Worm (Caenorhabditis elegans): ENCODE results near the gene taf-11.3.

The taf-11.3 gene

ce11 chrIII:10463653-10464052 is 41.4 kb downstream of the taf-11.3 start:
- TF ChIP-seq zip-4 (GFP tag; optimal IDR thresholded peaks at IDR 0.05) (no peak), nhr-85 (tag) (no peak), mdl-1 (tag; optimal IDR thresholded peaks at IDR 0.05) (peak in 1 of 2 experiments; percentile 31), lsy-2 (tag; optimal IDR thresholded peaks at IDR 0.05) (peak in 1 of 2 experiments; percentile 43), grh-1 (GFP tag; IDR thresholded peaks at IDR 0.05) (no peak), efl-1 (optimal IDR thresholded peaks at IDR 0.05) (peak; percentile 3 to 12), efl-1 (GFP tag; optimal IDR thresholded peaks at IDR 0.05 in 1 of 2) (peak in 1 of 2 experiments; percentile 89), aha-1 (tag; optimal IDR thresholded peaks at IDR 0.05) (no peak), nhr-237 (tag; optimal IDR thresholded peaks at IDR 0.05) (no peak), fkh-4 (tag; optimal IDR thresholded peaks at IDR 0.05; ENCODE audit: borderline replicate concordance) (no peak), nhr-90 (tag; optimal IDR thresholded peaks at IDR 0.05; ENCODE audit: poor library complexity) (peak; percentile 27), nhr-20 (tag; optimal IDR thresholded peaks at IDR 0.05) (peak; percentile 17), ces-1 (GFP tag; optimal IDR thresholded peaks at IDR 0.05) (no peak), snu-23 (GFP tag; optimal IDR thresholded peaks at IDR 0.05) (peak; percentile 60), ceh-63 (GFP tag; optimal IDR thresholded peaks at IDR 0.05) (no peak), dsc-1 (tag; optimal IDR thresholded peaks at IDR 0.05) (no peak), C16A3.4 (tag; optimal IDR thresholded peaks at IDR 0.05) (peak; percentile 9), lin-35 (GFP tag; optimal IDR thresholded peaks at IDR 0.05) (peak in 1 of 2 experiments; percentile 70), lin-14 (GFP tag; optimal IDR thresholded peaks at IDR 0.05) (peak; percentile 69), alr-1 (tag; optimal IDR thresholded peaks at IDR 0.05; ENCODE audit: borderline replicate concordance) (no peak), hlh-4 (tag; optimal IDR thresholded peaks at IDR 0.05) (no peak), fkh-8 (tag; optimal IDR thresholded peaks at IDR 0.05) (no peak), mep-1 (tag; optimal IDR thresholded peaks at IDR 0.05) (peak; percentile 55), elt-3 (tag; optimal IDR thresholded peaks at IDR 0.05) (peak in 2 of 6 experiments; percentile 0 to 72), nhr-71 (tag; optimal IDR thresholded peaks at IDR 0.05) (peak; percentile 28), unc-98 (GFP tag; IDR thresholded peaks at IDR 0.05) (no peak), mef-2 (tag; optimal IDR thresholded peaks at IDR 0.05) (no peak), dpl-1 (GFP tag; optimal IDR thresholded peaks at IDR 0.05) (peak in 1 of 3 experiments; percentile 23), blmp-1 (tag; optimal IDR thresholded peaks at IDR 0.05) (peak; percentile 91), lin-15B (tag; optimal IDR thresholded peaks at IDR 0.05) (no peak), ets-5 (GFP tag; IDR thresholded peaks at IDR 0.05) (no peak), vab-15 (tag; optimal IDR thresholded peaks at IDR 0.05) (no peak), nhr-12 (tag; optimal IDR thresholded peaks at IDR 0.05) (no peak), lin-39 (tag; optimal IDR thresholded peaks at IDR 0.05) (no peak), rnt-1 (tag; optimal IDR thresholded peaks at IDR 0.05) (peak; percentile 32), skn-1 (tag; optimal IDR thresholded peaks at IDR 0.05) (peak; percentile 69)

ce11 chrIII:10462935-10463548 is 42.0 kb downstream of the taf-11.3 start:
- no peak for TF ChIP-seq efl-1 (optimal IDR thresholded peaks at IDR 0.05)
- TF ChIP-seq efl-1 (GFP tag; optimal IDR thresholded peaks at IDR 0.05 in 1 of 2), result peak in 1 of 2 experiments; percentile 68
- no peak for TF ChIP-seq mep-1 (tag; optimal IDR thresholded peaks at IDR 0.05)
- no peak for TF ChIP-seq rnt-1 (tag; optimal IDR thresholded peaks at IDR 0.05)
- no peak for TF ChIP-seq sox-4 (tag; optimal IDR thresholded peaks at IDR 0.05)
- no peak for TF ChIP-seq nhr-71 (tag; optimal IDR thresholded peaks at IDR 0.05)
- no peak for TF ChIP-seq ztf-4 (tag; optimal IDR thresholded peaks at IDR 0.05)
- no peak for TF ChIP-seq unc-98 (GFP tag; IDR thresholded peaks at IDR 0.05)
- no peak for TF ChIP-seq nhr-76 (tag; optimal IDR thresholded peaks at IDR 0.05)
- TF ChIP-seq blmp-1 (tag; optimal IDR thresholded peaks at IDR 0.05), result peak; percentile 71
- no peak for TF ChIP-seq xbp-1 (tag; optimal IDR thresholded peaks at IDR 0.05)

- no peak for TF ChIP-seq nhr-84 (tag; optimal IDR thresholded peaks at IDR 0.05)
- TF ChIP-seq unc-130 (tag; optimal IDR thresholded peaks at IDR 0.05), result peak; percentile 65
- peak; percentile 7 for TF ChIP-seq ces-1 (GFP tag; optimal IDR thresholded peaks at IDR 0.05)
- TF ChIP-seq lin-39 (tag; optimal IDR thresholded peaks at IDR 0.05), result peak; percentile 19
- TF ChIP-seq nhr-20 (tag; optimal IDR thresholded peaks at IDR 0.05), result peak; percentile 48
- no peak for TF ChIP-seq nhr-12 (tag; optimal IDR thresholded peaks at IDR 0.05)
- no peak for TF ChIP-seq pqm-1 (tag; optimal IDR thresholded peaks at IDR 0.05)
- peak; percentile 48 to 77 for TF ChIP-seq lsy-2 (tag; optimal IDR thresholded peaks at IDR 0.05)
- TF ChIP-seq dpl-1 (GFP tag; optimal IDR thresholded peaks at IDR 0.05), result peak; percentile 63 to 69 (median 68)
- peak; percentile 79 for TF ChIP-seq lin-14 (GFP tag; optimal IDR thresholded peaks at IDR 0.05)
- TF ChIP-seq ztf-4 (tag; optimal IDR thresholded peaks at IDR 0.05), result peak; percentile 65
- peak; percentile 82 for TF ChIP-seq nhr-47 (tag; optimal IDR thresholded peaks at IDR 0.05)
- TF ChIP-seq hpl-2 (GFP tag; optimal IDR thresholded peaks at IDR 0.05), result peak; percentile 62
- peak; percentile 81 for TF ChIP-seq fkh-8 (tag; optimal IDR thresholded peaks at IDR 0.05)
- TF ChIP-seq ets-5 (GFP tag; IDR thresholded peaks at IDR 0.05), result no peak
- peak; percentile 60; the same call in 1 of the 2 replicates for TF ChIP-seq unc-98 (GFP tag; IDR thresholded peaks at IDR 0.05)
- TF ChIP-seq irx-1 (tag; optimal IDR thresholded peaks at IDR 0.05), result peak; percentile 39
- TF ChIP-seq aha-1 (tag; optimal IDR thresholded peaks at IDR 0.05), result peak; percentile 9
- TF ChIP-seq snpc-4 (tag; optimal IDR thresholded peaks at IDR 0.05), result peak; percentile 69
- TF ChIP-seq C04F5.9 (tag; optimal IDR thresholded peaks at IDR 0.05), result peak; percentile 11
- TF ChIP-seq grh-1 (GFP tag; IDR thresholded peaks at IDR 0.05), result peak; percentile 60
- peak; percentile 46 for TF ChIP-seq zip-4 (GFP tag; optimal IDR thresholded peaks at IDR 0.05)
Measured at ce11 chrIII:10461164-10461546, 43.9 kb downstream of the taf-11.3 start, which contains the start of gene atx-2. Gene atx-2, plus strand, starts transcription at chrIII:10461389.
